Fruit fly (Drosophila melanogaster): ENCODE results near the gene Arl8.

The Arl8 gene

dm6 chr3R:8155735-8156670, 29.6 kb downstream of the Arl8 start:
- TF ChIP-seq sage (GFP tag; optimal IDR thresholded peaks at IDR 0.05), result no peak
- peak; percentile 15 for TF ChIP-seq Dfd (GFP tag; optimal IDR thresholded peaks at IDR 0.05)

- TF ChIP-seq CrebA (GFP tag; optimal IDR thresholded peaks at IDR 0.05; ENCODE audit: borderline replicate concordance) (no peak), ey (GFP tag; optimal IDR thresholded peaks at IDR 0.05) (no peak), rgr (GFP tag; optimal IDR thresholded peaks at IDR 0.05) (no peak), tai (GFP tag; optimal IDR thresholded peaks at IDR 0.05) (no peak), fru (GFP tag; optimal IDR thresholded peaks at IDR 0.05) (no peak), Myc (optimal IDR thresholded peaks at IDR 0.05) (no peak), Rel (GFP tag; optimal IDR thresholded peaks at IDR 0.05) (no peak), Rel (tag; optimal IDR thresholded peaks at IDR 0.05) (no peak), Hnf4 (GFP tag; optimal IDR thresholded peaks at IDR 0.05) (no peak), dl (GFP tag; optimal IDR thresholded peaks at IDR 0.05; ENCODE audit: insufficient read depth in 1 of 2, partially characterized antibody in 2 of 2) (no peak), HLH106 (tag; optimal IDR thresholded peaks at IDR 0.05) (no peak), jim (GFP tag; optimal IDR thresholded peaks at IDR 0.05) (no peak), N (GFP tag; optimal IDR thresholded peaks at IDR 0.05) (no peak)
Observed at dm6 chr3R:8157247-8157646, 30.8 kb downstream of the Arl8 start.

- TF ChIP-seq sage (GFP tag; optimal IDR thresholded peaks at IDR 0.05) (no peak), OdsH (GFP tag; optimal IDR thresholded peaks at IDR 0.05) (no peak), Myc (optimal IDR thresholded peaks at IDR 0.05) (no peak), CG32264 (GFP tag; optimal IDR thresholded peaks at IDR 0.05) (no peak), GATAd (GFP tag; optimal IDR thresholded peaks at IDR 0.05) (no peak), tai (GFP tag; optimal IDR thresholded peaks at IDR 0.05) (no peak), rgr (GFP tag; optimal IDR thresholded peaks at IDR 0.05) (no peak), h (GFP tag; optimal IDR thresholded peaks at IDR 0.05) (no peak), Jra (GFP tag; optimal IDR thresholded peaks at IDR 0.05) (no peak), jim (GFP tag; optimal IDR thresholded peaks at IDR 0.05) (no peak)
Observed at dm6 chr3R:8158328-8158727, 31.9 kb downstream of the Arl8 start.

- TF ChIP-seq CG32264 (GFP tag; optimal IDR thresholded peaks at IDR 0.05), result no peak
- TF ChIP-seq Hr78 (GFP tag; optimal IDR thresholded peaks at IDR 0.05), result no peak
- no peak for TF ChIP-seq Vsx2 (GFP tag; optimal IDR thresholded peaks at IDR 0.05; ENCODE audit: partially characterized antibody)
- TF ChIP-seq tai (GFP tag; optimal IDR thresholded peaks at IDR 0.05), result no peak
- TF ChIP-seq Rel (GFP tag; optimal IDR thresholded peaks at IDR 0.05), result no peak
- peak; percentile 74 for TF ChIP-seq Rel (tag; optimal IDR thresholded peaks at IDR 0.05)
- TF ChIP-seq N (GFP tag; optimal IDR thresholded peaks at IDR 0.05), result no peak
Observed at dm6 chr3R:8160056-8161017, 33.9 kb downstream of the Arl8 start.

dm6 chr3R:8164850-8165249, 38.4 kb downstream of the Arl8 start:
- TF ChIP-seq dmrt93B (GFP tag; optimal IDR thresholded peaks at IDR 0.05), result no peak
- TF ChIP-seq Mio (GFP tag; optimal IDR thresholded peaks at IDR 0.05), result no peak
- TF ChIP-seq sage (GFP tag; optimal IDR thresholded peaks at IDR 0.05), result no peak
- no peak for TF ChIP-seq CrebA (GFP tag; optimal IDR thresholded peaks at IDR 0.05; ENCODE audit: borderline replicate concordance)
- TF ChIP-seq Dif (GFP tag; optimal IDR thresholded peaks at IDR 0.05; ENCODE audit: partially characterized antibody), result no peak
- no peak for TF ChIP-seq HLH106 (tag; optimal IDR thresholded peaks at IDR 0.05)
- no peak for TF ChIP-seq Rel (GFP tag; optimal IDR thresholded peaks at IDR 0.05)
- no peak for TF ChIP-seq Rel (tag; optimal IDR thresholded peaks at IDR 0.05)
- no peak for TF ChIP-seq tai (GFP tag; optimal IDR thresholded peaks at IDR 0.05)
- TF ChIP-seq br (GFP tag; optimal IDR thresholded peaks at IDR 0.05), result no peak
- no peak for TF ChIP-seq Vsx2 (GFP tag; optimal IDR thresholded peaks at IDR 0.05; ENCODE audit: partially characterized antibody)

Measured in whole organism, wandering third instar larva.